Fruit fly (Drosophila melanogaster) whole organism, embryonic: Measurements from ENCODE around the gene sky.

Source experiments
- Bteb2 ChIP-seq: fragments of 200-800 bp; sonication (Bioruptor generic); optimal IDR thresholded peaks from 2 replicates; lab custom pipeline; 2016; ENCODE audit warnings: missing biosample characterization, missing genetic modification characterization
- C15 ChIP-seq: fragments of 200-800 bp; sonication (Bioruptor generic); IDR thresholded peaks from 3 replicates; pipeline ENCODE4 v1.3.6; 2022; ENCODE audit warnings: missing biosample characterization, missing genetic modification characterization
- CG10209 ChIP-seq: fragments of 200-800 bp; sonication (Bioruptor generic); optimal IDR thresholded peaks from 3 replicates; lab custom pipeline; 2017; ENCODE audit warnings: missing biosample characterization, mild to moderate bottlenecking, missing genetic modification characterization, missing genetic modification reagents
- CG10979 ChIP-seq: fragments of 200-800 bp; sonication (Bioruptor generic); optimal IDR thresholded peaks from 2 replicates; lab custom pipeline; 2018; ENCODE audit warnings: missing biosample characterization, mild to moderate bottlenecking, missing genetic modification characterization, moderate library complexity
- CG11504 ChIP-seq: fragments of 200-800 bp; sonication (Bioruptor generic); optimal IDR thresholded peaks from 3 replicates; lab custom pipeline; 2019; ENCODE audit warnings: missing biosample characterization, mild to moderate bottlenecking, missing genetic modification characterization, moderate library complexity
- CG12219 ChIP-seq: fragments of 200-800 bp; sonication (Bioruptor generic); optimal IDR thresholded peaks from 3 replicates; lab custom pipeline; 2018; ENCODE audit warnings: missing biosample characterization, mild to moderate bottlenecking, missing genetic modification characterization
- CG12769 ChIP-seq: fragments of 200-800 bp; sonication (Bioruptor generic); optimal IDR thresholded peaks from 2 replicates; lab custom pipeline; 2019; ENCODE audit warnings: missing biosample characterization, mild to moderate bottlenecking, missing genetic modification characterization, moderate library complexity
- CG13424 ChIP-seq: fragments of 200-800 bp; sonication (Bioruptor generic); optimal IDR thresholded peaks from 2 replicates; lab custom pipeline; 2019; ENCODE audit warnings: missing biosample characterization, mild to moderate bottlenecking, missing genetic modification characterization, moderate library complexity
- CG14860 ChIP-seq: fragments of 200-800 bp; sonication (Bioruptor generic); IDR thresholded peaks from 3 replicates; pipeline ENCODE4 v1.3.6; 2022; ENCODE audit warnings: missing biosample characterization, missing genetic modification characterization; ENCODE audit not compliant: partially characterized antibody
- CG15601 ChIP-seq: fragments of 200-800 bp; sonication (Bioruptor generic); optimal IDR thresholded peaks from 3 replicates; lab custom pipeline; 2019; ENCODE audit warnings: missing biosample characterization, mild to moderate bottlenecking, missing genetic modification characterization, moderate library complexity
- CG1603 ChIP-seq: fragments of 200-800 bp; sonication (Bioruptor generic); optimal IDR thresholded peaks from 2 replicates; lab custom pipeline; 2019; ENCODE audit warnings: missing biosample characterization, mild to moderate bottlenecking, missing genetic modification characterization, moderate library complexity
- CG1647 ChIP-seq: fragments of 200-800 bp; sonication (Bioruptor generic); optimal IDR thresholded peaks from 3 replicates; lab custom pipeline; 2016; ENCODE audit warnings: missing biosample characterization, missing genetic modification characterization
- CG17568 ChIP-seq: fragments of 200-800 bp; sonication (Bioruptor generic); optimal IDR thresholded peaks from 2 replicates; lab custom pipeline; 2018; ENCODE audit warnings: missing biosample characterization, mild to moderate bottlenecking, missing genetic modification characterization, moderate library complexity
- CG17912 ChIP-seq: fragments of 200-800 bp; sonication (Bioruptor generic); optimal IDR thresholded peaks from 2 replicates; lab custom pipeline; 2018; ENCODE audit warnings: missing biosample characterization, mild to moderate bottlenecking, missing genetic modification characterization
- CG18619 ChIP-seq: fragments of 200-800 bp; sonication (Bioruptor generic); optimal IDR thresholded peaks from 3 replicates; lab custom pipeline; 2017; ENCODE audit warnings: missing biosample characterization, mild to moderate bottlenecking, missing genetic modification characterization
- CG30020 ChIP-seq: fragments of 200-800 bp; optimal IDR thresholded peaks from 2 replicates; lab custom pipeline; 2019; ENCODE audit warnings: missing biosample characterization, mild to moderate bottlenecking, missing genetic modification characterization, moderate library complexity
- CG3995 ChIP-seq: fragments of 200-800 bp; sonication (Bioruptor generic); optimal IDR thresholded peaks from 3 replicates; lab custom pipeline; 2016; ENCODE audit warnings: missing biosample characterization, missing genetic modification characterization
- CG4820 ChIP-seq: fragments of 200-800 bp; sonication (Bioruptor generic); optimal IDR thresholded peaks from 3 replicates; lab custom pipeline; 2016; ENCODE audit warnings: missing biosample characterization, missing genetic modification characterization
- CG7786 ChIP-seq: fragments of 200-800 bp; sonication (Bioruptor generic); optimal IDR thresholded peaks from 2 replicates; lab custom pipeline; 2016; ENCODE audit warnings: missing biosample characterization, missing genetic modification characterization
- CG7928 ChIP-seq: fragments of 200-800 bp; sonication (Bioruptor generic); optimal IDR thresholded peaks from 2 replicates; lab custom pipeline; 2017; ENCODE audit warnings: missing biosample characterization, mild to moderate bottlenecking, missing genetic modification characterization
- CG9609 ChIP-seq: fragments of 200-800 bp; sonication (Bioruptor generic); optimal IDR thresholded peaks from 3 replicates; lab custom pipeline; 2016; ENCODE audit warnings: missing biosample characterization, missing genetic modification characterization
- CG9876 ChIP-seq: fragments of 200-800 bp; sonication (Bioruptor generic); optimal IDR thresholded peaks from 2 replicates; lab custom pipeline; 2016; ENCODE audit warnings: missing biosample characterization, missing genetic modification characterization
- CHES-1-like ChIP-seq: fragments of 200-800 bp; sonication (Bioruptor generic); optimal IDR thresholded peaks from 2 replicates; lab custom pipeline; 2016; ENCODE audit warnings: missing biosample characterization, missing genetic modification characterization
- CoRest ChIP-seq: fragments of 200-800 bp; sonication (Bioruptor generic); optimal IDR thresholded peaks from 3 replicates; lab custom pipeline; 2018; ENCODE audit warnings: missing biosample characterization, mild to moderate bottlenecking, missing genetic modification characterization, moderate library complexity
- Dad ChIP-seq: fragments of 200-800 bp; sonication (Bioruptor generic); optimal IDR thresholded peaks from 3 replicates; lab custom pipeline; 2016; ENCODE audit warnings: missing biosample characterization, missing genetic modification characterization
- Dip2 ChIP-seq: fragments of 200-800 bp; sonication (Bioruptor generic); IDR thresholded peaks from 2 replicates; pipeline ENCODE4 v1.3.6; 2022; ENCODE audit warnings: missing biosample characterization, missing genetic modification characterization
- Drgx ChIP-seq: fragments of 200-800 bp; sonication (Bioruptor generic); IDR thresholded peaks from 2 replicates; pipeline ENCODE4 v1.3.6; 2022; ENCODE audit warnings: missing biosample characterization, missing genetic modification characterization
- Eip74EF ChIP-seq, 2 experiments: fragments of 200-800 bp in 1 of 2; fragments of >200 bp in 1 of 2; sonication (Bioruptor generic) in 1 of 2; optimal IDR thresholded peaks; 2 replicates each; lab custom pipeline; 2017 to 2019; ENCODE audit warnings: missing biosample characterization in 2 of 2, missing genetic modification characterization in 2 of 2, mild to moderate bottlenecking in 1 of 2, moderate library complexity in 1 of 2
- Gsc ChIP-seq: fragments of 200-800 bp; sonication (Bioruptor generic); IDR thresholded peaks from 2 replicates; pipeline ENCODE4 v1.3.6; 2022; ENCODE audit warnings: missing biosample characterization, missing genetic modification characterization
- Hey ChIP-seq: fragments of 200-800 bp; sonication (Bioruptor generic); optimal IDR thresholded peaks from 3 replicates; lab custom pipeline; 2018; ENCODE audit warnings: missing biosample characterization, mild to moderate bottlenecking, missing genetic modification characterization
- Jarid2 ChIP-seq: fragments of 200-800 bp; sonication (Bioruptor generic); optimal IDR thresholded peaks from 3 replicates; lab custom pipeline; 2017; ENCODE audit warnings: mild to moderate bottlenecking, missing biosample characterization, missing genetic modification reagents, missing genetic modification characterization
- MTF-1 ChIP-seq: fragments of 200-800 bp; sonication (Bioruptor generic); optimal IDR thresholded peaks from 2 replicates; lab custom pipeline; 2018; ENCODE audit warnings: missing biosample characterization, mild to moderate bottlenecking, missing genetic modification characterization, borderline replicate concordance
- Mrtf ChIP-seq: fragments of 200-800 bp; sonication (Bioruptor generic); IDR thresholded peaks from 3 replicates; pipeline ENCODE4 v1.3.6; 2022; ENCODE audit warnings: missing biosample characterization, missing genetic modification characterization
- PHDP ChIP-seq: fragments of 200-800 bp; sonication (Bioruptor generic); optimal IDR thresholded peaks from 3 replicates; lab custom pipeline; 2018; ENCODE audit warnings: missing biosample characterization, mild to moderate bottlenecking, missing genetic modification characterization, moderate library complexity
- Sry-δ ChIP-seq: fragments of 200-800 bp; sonication (Bioruptor generic); optimal IDR thresholded peaks from 2 replicates; lab custom pipeline; 2016; ENCODE audit warnings: missing biosample characterization, missing genetic modification characterization
- ase ChIP-seq: fragments of 200-800 bp; sonication (Bioruptor generic); IDR thresholded peaks from 3 replicates; pipeline ENCODE4 v1.3.6; 2022; ENCODE audit warnings: missing biosample characterization, missing genetic modification characterization
- bowl ChIP-seq: fragments of 200-800 bp; sonication (Bioruptor generic); IDR thresholded peaks from 2 replicates; pipeline ENCODE4 v1.3.6; 2022; ENCODE audit warnings: missing biosample characterization, missing genetic modification characterization
- br ChIP-seq: fragments of >200 bp; optimal IDR thresholded peaks from 2 replicates; lab custom pipeline; 2017
- chm ChIP-seq: fragments of 200-800 bp; sonication (Bioruptor generic); IDR thresholded peaks from 2 replicates; pipeline ENCODE4 v1.3.6; 2022; ENCODE audit warnings: missing biosample characterization, missing genetic modification characterization
- fru ChIP-seq: fragments of >200 bp; optimal IDR thresholded peaks from 2 replicates; lab custom pipeline; 2017
- lab ChIP-seq: fragments of 200-800 bp; sonication (Bioruptor generic); optimal IDR thresholded peaks from 3 replicates; lab custom pipeline; 2017; ENCODE audit warnings: missing biosample characterization, missing genetic modification characterization, mild to moderate bottlenecking, moderate library complexity, missing genetic modification reagents
- lov ChIP-seq, 2 experiments: fragments of 200-800 bp in 1 of 2; fragments of >200 bp in 1 of 2; sonication (Bioruptor generic) in 1 of 2; IDR thresholded peaks in 1 of 2; optimal IDR thresholded peaks in 1 of 2; 2 replicates in 1 of 2; 3 replicates in 1 of 2; pipeline versions ENCODE4 v1.3.6 to Lab custom; 2017 to 2022; ENCODE audit warnings: missing biosample characterization in 1 of 2, missing genetic modification characterization in 1 of 2
- nmo ChIP-seq: fragments of 200-800 bp; sonication (Bioruptor generic); optimal IDR thresholded peaks from 2 replicates; lab custom pipeline; 2018; ENCODE audit warnings: missing biosample characterization, mild to moderate bottlenecking, missing genetic modification characterization, moderate library complexity
- pb ChIP-seq: fragments of 200-800 bp; sonication (Bioruptor generic); optimal IDR thresholded peaks from 3 replicates; lab custom pipeline; 2016; ENCODE audit warnings: missing biosample characterization, missing genetic modification characterization
- prd ChIP-seq, 3 experiments: fragments of >200 bp in 2 of 3; fragments of 200-800 bp in 1 of 3; sonication (Bioruptor generic) in 1 of 3; optimal IDR thresholded peaks in 2 of 3; IDR thresholded peaks in 1 of 3; 2 replicates in 2 of 3; 3 replicates in 1 of 3; pipeline versions ENCODE4 v1.3.6 to Lab custom; 2017 to 2022; ENCODE audit warnings: missing biosample characterization in 1 of 3, missing genetic modification characterization in 1 of 3
- shn ChIP-seq: fragments of 200-800 bp; sonication (Bioruptor generic); optimal IDR thresholded peaks from 3 replicates; lab custom pipeline; 2016; ENCODE audit warnings: missing biosample characterization, missing genetic modification characterization
- vnd ChIP-seq: fragments of 200-800 bp; sonication (Bioruptor generic); IDR thresholded peaks from 3 replicates; pipeline ENCODE4 v1.3.6; 2022; ENCODE audit warnings: missing biosample characterization, missing genetic modification characterization; ENCODE audit not compliant: partially characterized antibody
- vvl ChIP-seq: fragments of 200-800 bp; sonication (Bioruptor generic); IDR thresholded peaks from 2 replicates; pipeline ENCODE4 v1.3.6; 2022; ENCODE audit warnings: missing biosample characterization, missing genetic modification characterization
- yki ChIP-seq: fragments of >200 bp; optimal IDR thresholded peaks from 3 replicates; lab custom pipeline; 2018

Gene sky

dm6 chr2L:20822489-20823195 lies 96.1 kb downstream of the sky start, which contains the start of gene CG9331 (continued):
- peak; percentile 33 for TF ChIP-seq CG12769 (tag; lab: Kevin White, UChicago)
- TF ChIP-seq br (lab: Kevin White, UChicago) = no peak
- TF ChIP-seq CG17568 = no peak
- TF ChIP-seq bowl (GFP tag; lab: Robert Waterston, UW) = no peak
- TF ChIP-seq Dad = no peak
- TF ChIP-seq CG14860 (GFP tag; lab: Robert Waterston, UW) = peak; percentile 51; the same call in 1 of the 3 replicates
- TF ChIP-seq CG11504 (tag; lab: Kevin White, UChicago) = no peak
- no peak for TF ChIP-seq CG13424
- peak; percentile 36; the same call in 1 of the 2 replicates for TF ChIP-seq vvl (GFP tag; lab: Robert Waterston, UW)
- no peak for TF ChIP-seq CG3995
- TF ChIP-seq CG9876 (GFP tag; lab: Kevin White, UChicago) = no peak
- TF ChIP-seq CG7786 (GFP tag; lab: Kevin White, UChicago) = no peak
- no peak for TF ChIP-seq Mrtf (GFP tag; lab: Robert Waterston, UW)
- no peak for TF ChIP-seq CG18619 (GFP tag; lab: Kevin White, UChicago)
- TF ChIP-seq Drgx = peak; percentile 28; the same call in 1 of the 2 replicates
- no peak for TF ChIP-seq CG12219 (GFP tag; lab: Kevin White, UChicago)
- TF ChIP-seq Dip2 (GFP tag; lab: Robert Waterston, UW) = no peak
- TF ChIP-seq lov (optimal IDR thresholded peaks at IDR 0.05; lab: Kevin White, UChicago) = no peak
- TF ChIP-seq lov (GFP tag; IDR thresholded peaks at IDR 0.05; lab: Robert Waterston, UW) = no peak
- TF ChIP-seq CG15601 (tag; lab: Kevin White, UChicago) = no peak
- TF ChIP-seq CG10979 (tag; lab: Kevin White, UChicago) = no peak
- peak; percentile 21 for TF ChIP-seq pb
- TF ChIP-seq vnd (GFP tag; lab: Robert Waterston, UW) = peak; percentile 56; the same call in 1 of the 3 replicates
- TF ChIP-seq CG1647 (GFP tag; lab: Kevin White, UChicago) = no peak
- TF ChIP-seq yki (lab: Kevin White, UChicago) = no peak
- no peak for TF ChIP-seq Eip74EF (GFP tag; optimal IDR thresholded peaks at IDR 0.05; lab: Kevin White, UChicago)
- TF ChIP-seq Gsc (GFP tag; lab: Robert Waterston, UW) = no peak
- peak; percentile 24 for TF ChIP-seq shn (GFP tag; lab: Kevin White, UChicago)
- no peak for TF ChIP-seq fru
- peak; percentile 58 for TF ChIP-seq CG10209 (GFP tag; lab: Kevin White, UChicago)
- no peak for TF ChIP-seq prd (optimal IDR thresholded peaks at IDR 0.05; lab: Kevin White, UChicago)
- no peak for TF ChIP-seq prd (GFP tag; IDR thresholded peaks at IDR 0.05; lab: Robert Waterston, UW)
- TF ChIP-seq Hey (tag; lab: Kevin White, UChicago) = no peak
- no peak for TF ChIP-seq lab (GFP tag; lab: Kevin White, UChicago)
- no peak for TF ChIP-seq Jarid2 (GFP tag; lab: Kevin White, UChicago)
- TF ChIP-seq chm (GFP tag; lab: Robert Waterston, UW) = peak; percentile 64; the same call in 1 of the 2 replicates
- no peak for TF ChIP-seq ase (GFP tag; lab: Robert Waterston, UW)
- TF ChIP-seq C15 (GFP tag; lab: Robert Waterston, UW) = no peak
- TF ChIP-seq CG17912 = peak; percentile 51
- no peak for TF ChIP-seq Sry-δ (GFP tag; lab: Kevin White, UChicago)
- no peak for TF ChIP-seq CG7928 (GFP tag; lab: Kevin White, UChicago)
- no peak for TF ChIP-seq CG30020 (tag; lab: Kevin White, UChicago)
- TF ChIP-seq CG4820 = no peak
- TF ChIP-seq PHDP (tag; lab: Kevin White, UChicago) = no peak
- TF ChIP-seq MTF-1 (GFP tag; lab: Kevin White, UChicago) = no peak
- TF ChIP-seq Bteb2 = no peak
- TF ChIP-seq nmo (GFP tag; lab: Kevin White, UChicago) = no peak
- no peak for TF ChIP-seq CG9609 (GFP tag; lab: Kevin White, UChicago)
- TF ChIP-seq CoRest (tag; lab: Kevin White, UChicago) = no peak
- TF ChIP-seq CG1603 = no peak
- TF ChIP-seq CHES-1-like (GFP tag; lab: Kevin White, UChicago) = no peak
